Fruit fly (Drosophila melanogaster): ENCODE measurements around the gene bif.

Gene bif

dm6 chrX:11685918-11686640, 7.3 kb downstream of the bif start:
- peak; percentile 9 for TF ChIP-seq Camta (GFP tag; optimal IDR thresholded peaks at IDR 0.05)
- no peak for TF ChIP-seq CG17361 (GFP tag; IDR thresholded peaks at IDR 0.05)
- peak; percentile 51 for TF ChIP-seq her (GFP tag; optimal IDR thresholded peaks at IDR 0.05)
- TF ChIP-seq CG17186 (GFP tag; optimal IDR thresholded peaks at IDR 0.05): no peak
- TF ChIP-seq CG13424 (tag; optimal IDR thresholded peaks at IDR 0.05): no peak
- TF ChIP-seq gsb (GFP tag; IDR thresholded peaks at IDR 0.05): no peak
- TF ChIP-seq NC2β (GFP tag; optimal IDR thresholded peaks at IDR 0.05): peak; percentile 17
- peak; percentile 67; the same call in 1 of the 2 replicates for TF ChIP-seq vvl (GFP tag; IDR thresholded peaks at IDR 0.05)
- TF ChIP-seq ci (GFP tag; IDR thresholded peaks at IDR 0.05): peak; percentile 59; the same call in 2 of the 3 replicates
- TF ChIP-seq CG10979 (tag; optimal IDR thresholded peaks at IDR 0.05): no peak
- TF ChIP-seq fd64A (GFP tag; optimal IDR thresholded peaks at IDR 0.05): no peak
- peak; percentile 75 for TF ChIP-seq sug (tag; optimal IDR thresholded peaks at IDR 0.05)
- TF ChIP-seq kah (GFP tag; optimal IDR thresholded peaks at IDR 0.05): peak; percentile 51
- TF ChIP-seq emc (GFP tag; optimal IDR thresholded peaks at IDR 0.05): no peak
- TF ChIP-seq sob (GFP tag; IDR thresholded peaks at IDR 0.05): peak; percentile 49; the same call in 1 of the 2 replicates
- TF ChIP-seq CG31365 (tag; optimal IDR thresholded peaks at IDR 0.05): peak; percentile 55
- TF ChIP-seq dati (GFP tag; IDR thresholded peaks at IDR 0.05): no peak
- no peak for TF ChIP-seq D19B (GFP tag; optimal IDR thresholded peaks at IDR 0.05)
- no peak for TF ChIP-seq CoRest (tag; optimal IDR thresholded peaks at IDR 0.05)
- no peak for TF ChIP-seq CG7745 (tag; optimal IDR thresholded peaks at IDR 0.05)
- no peak for TF ChIP-seq Ets65A (GFP tag)
- no peak for TF ChIP-seq Sry-δ (GFP tag; optimal IDR thresholded peaks at IDR 0.05)
- TF ChIP-seq CG18011 (GFP tag; optimal IDR thresholded peaks at IDR 0.05): no peak
- no peak for TF ChIP-seq CG10366 (GFP tag; IDR thresholded peaks at IDR 0.05)
- no peak for TF ChIP-seq Aef1 (GFP tag; IDR thresholded peaks at IDR 0.05)
- no peak for TF ChIP-seq wor (GFP tag; IDR thresholded peaks at IDR 0.05)
- TF ChIP-seq Sox102F (GFP tag; optimal IDR thresholded peaks at IDR 0.05): no peak
- TF ChIP-seq grn (GFP tag; optimal IDR thresholded peaks at IDR 0.05): peak; percentile 82
- TF ChIP-seq ken (GFP tag; IDR thresholded peaks at IDR 0.05): no peak
- TF ChIP-seq CG18619 (GFP tag; optimal IDR thresholded peaks at IDR 0.05): peak; percentile 26
- no peak for TF ChIP-seq hb (GFP tag; IDR thresholded peaks at IDR 0.05; ENCODE audit: partially characterized antibody)
- TF ChIP-seq jing (GFP tag; optimal IDR thresholded peaks at IDR 0.05): no peak
- TF ChIP-seq CG8478 (optimal IDR thresholded peaks at IDR 0.05): no peak
- peak; percentile 33; the same call in 1 of the 2 replicates for TF ChIP-seq Rfx (GFP tag; IDR thresholded peaks at IDR 0.05)
- TF ChIP-seq CG1647 (GFP tag; optimal IDR thresholded peaks at IDR 0.05): no peak
- no peak for TF ChIP-seq jumu (GFP tag; optimal IDR thresholded peaks at IDR 0.05)
- TF ChIP-seq Rx (GFP tag; IDR thresholded peaks at IDR 0.05): no peak
- no peak for TF ChIP-seq CG7839 (tag; optimal IDR thresholded peaks at IDR 0.05)
- peak; percentile 27 for TF ChIP-seq pho (GFP tag; optimal IDR thresholded peaks at IDR 0.05)
- TF ChIP-seq tap (tag; optimal IDR thresholded peaks at IDR 0.05): peak; percentile 34
- TF ChIP-seq CG4730 (GFP tag; IDR thresholded peaks at IDR 0.05): no peak
- TF ChIP-seq unc-4 (GFP tag; IDR thresholded peaks at IDR 0.05; ENCODE audit: partially characterized antibody): 0 out of 2 replicates have a peak, but pooled peaks have one; percentile 37
- TF ChIP-seq CG15073 (GFP tag; optimal IDR thresholded peaks at IDR 0.05): no peak
- TF ChIP-seq stc (GFP tag; IDR thresholded peaks at IDR 0.05): peak; percentile 26; the same call in 1 of the 2 replicates
- TF ChIP-seq Side (GFP tag; optimal IDR thresholded peaks at IDR 0.05): peak; percentile 60
- TF ChIP-seq CG4424 (GFP tag; optimal IDR thresholded peaks at IDR 0.05): no peak
- TF ChIP-seq CG15514 (GFP tag; optimal IDR thresholded peaks at IDR 0.05): peak; percentile 63
- TF ChIP-seq CG33557 (GFP tag; optimal IDR thresholded peaks at IDR 0.05): no peak
- TF ChIP-seq CG1602 (GFP tag; optimal IDR thresholded peaks at IDR 0.05): no peak
- TF ChIP-seq ems (GFP tag; optimal IDR thresholded peaks at IDR 0.05): no peak
- TF ChIP-seq chinmo (GFP tag; IDR thresholded peaks at IDR 0.05; ENCODE audit: partially characterized antibody): peak; percentile 87; the same call in 2 of the 4 replicates

Data from whole organism, embryonic.